Worm (Caenorhabditis elegans) whole organism, L4 larva: ENCODE data around the gene Y39G8B.7.

Source experiments
- F49E8.2 ChIP-seq: sonication (generic microtip); optimal IDR thresholded peaks from 2 replicates; lab custom pipeline; 2016; ENCODE audit warnings: missing compliant biosample characterization, mild to moderate bottlenecking, missing genetic modification characterization, borderline replicate concordance
- Y105C5A.15 ChIP-seq: fragments of 200-800 bp; sonication (Bioruptor generic); IDR thresholded peaks from 2 replicates; pipeline ENCODE4 v1.3.6; 2022; ENCODE audit warnings: missing genetic modification characterization, missing compliant biosample characterization
- ama-1 ChIP-seq: fragments of 150-350 bp; optimal IDR thresholded peaks from 2 replicates; lab custom pipeline; 2014; ENCODE audit warnings: inconsistent platforms, mixed read lengths
- arid-1 ChIP-seq: fragments of 200-800 bp; sonication (Bioruptor generic); conservative IDR thresholded peaks from 2 replicates; pipeline ENCODE4 v1.3.6; 2022; ENCODE audit warnings: missing genetic modification reagents, missing genetic modification characterization, missing compliant biosample characterization
- ceh-20 ChIP-seq: fragments of 200-800 bp; sonication (Bioruptor generic); IDR thresholded peaks from 2 replicates; pipeline ENCODE4 v1.3.6; 2022; ENCODE audit warnings: missing genetic modification reagents, missing genetic modification characterization, missing compliant biosample characterization
- ces-1 ChIP-seq: fragments of 150-350 bp; sonication (generic microtip); optimal IDR thresholded peaks from 4 replicates; lab custom pipeline; 2014; ENCODE audit warnings: missing biosample characterization, missing genetic modification reagents, missing genetic modification characterization
- cey-2 ChIP-seq: sonication (generic microtip); optimal IDR thresholded peaks from 3 replicates; lab custom pipeline; 2017; ENCODE audit warnings: missing genetic modification characterization, mild to moderate bottlenecking, missing compliant biosample characterization, antibody characterized with exemption, borderline replicate concordance; ENCODE audit not compliant: insufficient read depth
- daf-16 ChIP-seq, 3 experiments: sonication (generic microtip); optimal IDR thresholded peaks; 2 replicates each; lab custom pipeline; 2016 to 2017; ENCODE audit warnings: missing genetic modification characterization in 3 of 3, missing genetic modification reagents in 3 of 3, mild to moderate bottlenecking in 2 of 3, missing compliant biosample characterization in 2 of 3, missing biosample characterization in 1 of 3, moderate library complexity in 1 of 3
- dpl-1 ChIP-seq: fragments of 150-350 bp; optimal IDR thresholded peaks from 2 replicates; lab custom pipeline; 2014; ENCODE audit warnings: missing biosample characterization, missing genetic modification reagents, missing genetic modification characterization
- dve-1 ChIP-seq: sonication (generic microtip); optimal IDR thresholded peaks from 2 replicates; lab custom pipeline; 2017; ENCODE audit warnings: antibody characterized with exemption, mild to moderate bottlenecking, missing genetic modification characterization, missing compliant biosample characterization; ENCODE audit not compliant: insufficient read depth
- egl-27 ChIP-seq: sonication (generic microtip); optimal IDR thresholded peaks from 3 replicates; lab custom pipeline; 2017; ENCODE audit warnings: missing biosample characterization, missing genetic modification reagents, missing genetic modification characterization
- egl-43 ChIP-seq: fragments of 200-800 bp; sonication (Bioruptor generic); IDR thresholded peaks from 2 replicates; pipeline ENCODE4 v1.3.6; 2022; ENCODE audit warnings: missing genetic modification reagents, missing genetic modification characterization, missing compliant biosample characterization
- fkh-10 ChIP-seq: fragments of 150-350 bp; optimal IDR thresholded peaks from 2 replicates; lab custom pipeline; 2014; ENCODE audit warnings: missing biosample characterization, missing genetic modification reagents, missing genetic modification characterization
- fos-1 ChIP-seq: fragments of 150-350 bp; optimal IDR thresholded peaks from 2 replicates; lab custom pipeline; 2014; ENCODE audit warnings: missing biosample characterization, missing genetic modification characterization
- lim-7 ChIP-seq: fragments of 200-800 bp; sonication (Bioruptor generic); IDR thresholded peaks from 2 replicates; pipeline ENCODE4 v1.3.6; 2022; ENCODE audit warnings: missing genetic modification characterization, missing compliant biosample characterization
- lin-1 ChIP-seq: fragments of 200-800 bp; sonication (Bioruptor generic); IDR thresholded peaks from 2 replicates; pipeline ENCODE4 v1.3.6; 2022; ENCODE audit warnings: missing genetic modification reagents, missing genetic modification characterization, missing compliant biosample characterization
- lin-13 ChIP-seq: fragments of 150-350 bp; optimal IDR thresholded peaks from 2 replicates; lab custom pipeline; 2014; ENCODE audit warnings: missing biosample characterization, missing genetic modification reagents, missing genetic modification characterization
- lin-15B ChIP-seq: fragments of 150-350 bp; sonication (generic microtip); optimal IDR thresholded peaks from 3 replicates; lab custom pipeline; 2014; ENCODE audit warnings: missing biosample characterization, missing genetic modification characterization
- lsy-2 ChIP-seq, 2 experiments: fragments of 150-350 bp in 1 of 2; sonication (generic microtip) in 1 of 2; optimal IDR thresholded peaks; 2 replicates each; lab custom pipeline; 2014 to 2017; ENCODE audit warnings: missing biosample characterization in 2 of 2, missing genetic modification characterization in 2 of 2
- mdl-1 ChIP-seq, 2 experiments: fragments of 150-350 bp in 1 of 2; sonication (generic microtip) in 1 of 2; optimal IDR thresholded peaks; 2 replicates each; lab custom pipeline; 2014 to 2017; ENCODE audit warnings: missing biosample characterization in 2 of 2, missing genetic modification characterization in 2 of 2
- mep-1 ChIP-seq: fragments of 150-350 bp; sonication (generic microtip); optimal IDR thresholded peaks from 3 replicates; lab custom pipeline; 2014; ENCODE audit warnings: missing biosample characterization, missing genetic modification characterization
- mxl-2 ChIP-seq: fragments of 200-800 bp; sonication (Bioruptor generic); conservative IDR thresholded peaks from 2 replicates; pipeline ENCODE4 v1.3.6; 2022; ENCODE audit warnings: missing genetic modification reagents, missing genetic modification characterization, missing compliant biosample characterization
- nhr-10 ChIP-seq: fragments of 150-350 bp; optimal IDR thresholded peaks from 2 replicates; lab custom pipeline; 2014; ENCODE audit warnings: missing biosample characterization, missing genetic modification characterization
- nhr-11 ChIP-seq: fragments of 150-350 bp; optimal IDR thresholded peaks from 2 replicates; lab custom pipeline; 2014; ENCODE audit warnings: missing biosample characterization, missing genetic modification characterization
- nhr-25 ChIP-seq: sonication (generic microtip); optimal IDR thresholded peaks from 2 replicates; lab custom pipeline; 2017; ENCODE audit warnings: missing genetic modification characterization, mild to moderate bottlenecking, missing compliant biosample characterization, antibody characterized with exemption, moderate library complexity, borderline replicate concordance; ENCODE audit not compliant: insufficient read depth
- nhr-28 ChIP-seq: fragments of 150-350 bp; optimal IDR thresholded peaks from 2 replicates; lab custom pipeline; 2014; ENCODE audit warnings: missing biosample characterization, missing genetic modification characterization
- nhr-41 ChIP-seq: fragments of 200-800 bp; sonication (Bioruptor generic); IDR thresholded peaks from 2 replicates; pipeline ENCODE4 v1.3.6; 2022; ENCODE audit warnings: missing genetic modification reagents, missing genetic modification characterization, missing compliant biosample characterization
- nhr-48 ChIP-seq: sonication (generic microtip); optimal IDR thresholded peaks from 2 replicates; lab custom pipeline; 2016; ENCODE audit warnings: mild to moderate bottlenecking, missing genetic modification characterization, missing compliant biosample characterization
- nhr-76 ChIP-seq: fragments of 150-350 bp; optimal IDR thresholded peaks from 2 replicates; lab custom pipeline; 2014; ENCODE audit warnings: missing biosample characterization, missing genetic modification characterization
- nhr-77 ChIP-seq: fragments of 150-350 bp; optimal IDR thresholded peaks from 2 replicates; lab custom pipeline; 2014; ENCODE audit warnings: missing biosample characterization, missing genetic modification characterization
- php-3 ChIP-seq: fragments of 200-800 bp; sonication (Bioruptor generic); IDR thresholded peaks from 2 replicates; pipeline ENCODE4 v1.3.6; 2022; ENCODE audit warnings: missing genetic modification reagents, missing genetic modification characterization, missing compliant biosample characterization
- pqm-1 ChIP-seq: sonication (generic microtip); optimal IDR thresholded peaks from 2 replicates; lab custom pipeline; 2017; ENCODE audit warnings: missing biosample characterization, missing genetic modification characterization
- rbr-2 ChIP-seq: sonication (generic microtip); optimal IDR thresholded peaks from 2 replicates; lab custom pipeline; 2016; ENCODE audit warnings: missing genotype, missing genetic modification characterization, missing compliant biosample characterization
- set-16 ChIP-seq: fragments of 200-800 bp; sonication (Bioruptor generic); IDR thresholded peaks from 2 replicates; pipeline ENCODE4 v1.3.6; 2022; ENCODE audit warnings: missing genetic modification reagents, missing genetic modification characterization, missing compliant biosample characterization
- skn-1 ChIP-seq: fragments of 150-350 bp; optimal IDR thresholded peaks from 2 replicates; lab custom pipeline; 2014; ENCODE audit warnings: missing biosample characterization, missing genetic modification characterization
- snpc-1.2 ChIP-seq: fragments of 200-800 bp; sonication (Bioruptor generic); IDR thresholded peaks from 2 replicates; pipeline ENCODE4 v1.3.6; 2022; ENCODE audit warnings: missing genetic modification reagents, missing genetic modification characterization, missing compliant biosample characterization
- snpc-4 ChIP-seq: fragments of 150-350 bp; optimal IDR thresholded peaks from 2 replicates; lab custom pipeline; 2014; ENCODE audit warnings: missing biosample characterization, missing genetic modification characterization
- tag-97 ChIP-seq: fragments of 200-800 bp; sonication (Bioruptor generic); IDR thresholded peaks from 2 replicates; pipeline ENCODE4 v1.3.6; 2022; ENCODE audit warnings: missing genetic modification characterization, missing compliant biosample characterization
- unc-62 ChIP-seq, 3 experiments: fragments of 150-350 bp in 1 of 3; sonication (generic microtip); optimal IDR thresholded peaks in 2 of 3; peaks in 1 of 3; 1 replicate in 1 of 3; 2 replicates in 2 of 3; lab custom pipeline; 2014 to 2017; ENCODE audit warnings: missing biosample characterization in 3 of 3, missing genetic modification characterization in 3 of 3, missing genetic modification reagents in 3 of 3, missing genotype in 1 of 3
- vab-7 ChIP-seq: fragments of 200-800 bp; sonication (Bioruptor generic); IDR thresholded peaks from 2 replicates; pipeline ENCODE4 v1.3.6; 2022; ENCODE audit warnings: missing genetic modification reagents, missing genetic modification characterization, missing compliant biosample characterization
- zip-11 ChIP-seq: fragments of 200-800 bp; sonication (Bioruptor generic); IDR thresholded peaks from 2 replicates; pipeline ENCODE4 v1.3.6; 2022; ENCODE audit warnings: missing genetic modification characterization, missing compliant biosample characterization

Gene Y39G8B.7

DNA sequence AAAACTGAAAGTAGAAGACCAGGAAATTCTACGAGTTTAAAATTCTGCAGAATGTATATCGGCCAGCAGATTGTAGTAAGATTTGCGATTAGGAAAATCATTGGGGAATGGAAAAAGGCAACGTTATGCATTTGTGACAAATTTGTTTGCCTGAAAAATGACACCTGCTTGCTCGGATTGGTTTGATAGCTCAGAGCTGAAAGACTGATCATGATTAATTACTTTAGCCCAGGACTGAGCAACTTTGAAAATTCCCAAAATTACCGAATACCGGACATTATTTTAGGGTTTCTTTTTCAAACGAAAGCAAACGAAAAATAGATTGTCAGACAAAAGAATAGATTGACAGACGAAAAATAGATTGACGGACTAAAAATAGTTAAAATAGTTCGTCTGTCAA lies 10.3 kb downstream of the Y39G8B.7 start, which contains the start of gene sre-47:
Gene sre-47, minus strand, starts transcription at position 101 of the 400 bp plus-strand sequence.
- TF ChIP-seq pqm-1 (tag; lab: Kevin White, UChicago) (no peak), daf-16 (GFP tag; optimal IDR thresholded peaks at IDR 0.05; lab: Kevin White, UChicago) (no peak), daf-16 (tag; optimal IDR thresholded peaks at IDR 0.05; lab: Kevin White, UChicago) (no peak), unc-62 (GFP tag; optimal IDR thresholded peaks at IDR 0.05 in 1 of 2; lab: Kevin White, UChicago) (peak in 1 of 2 experiments; percentile 30), unc-62 (tag; optimal IDR thresholded peaks at IDR 0.05; lab: Kevin White, UChicago) (no peak), nhr-10 (no peak), nhr-76 (no peak), nhr-77 (tag; lab: Kevin White, UChicago) (no peak), fos-1 (no peak), Y105C5A.15 (GFP tag; lab: Robert Waterston, UW) (no peak)

DNA sequence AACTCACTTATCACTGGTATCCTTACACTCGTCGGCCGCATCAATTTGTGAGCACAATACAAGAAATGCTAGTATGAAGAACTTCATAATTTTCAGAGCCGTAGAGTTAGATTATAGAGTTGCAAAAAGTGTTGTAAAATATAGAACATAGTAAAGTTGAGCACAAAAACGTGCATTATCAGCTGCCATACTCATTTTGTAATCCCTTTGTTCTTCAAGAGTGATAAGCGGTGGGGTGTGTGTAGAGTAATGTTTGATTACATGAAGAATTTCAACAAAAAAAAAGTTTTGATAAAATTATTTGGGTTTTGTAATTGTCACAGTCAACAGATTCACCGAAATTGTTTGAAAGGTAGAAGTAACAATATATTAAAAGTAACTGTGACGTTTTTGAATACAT lies 11.9 kb downstream of the Y39G8B.7 start, which contains the start of the genes Y39G8B.13 and Y39G8B.10:
Gene Y39G8B.13, minus strand, starts transcription at position 125 of the 400 bp plus-strand sequence.
Gene Y39G8B.10, minus strand, starts transcription at position 193 of the 400 bp plus-strand sequence.
- TF ChIP-seq pqm-1 (tag; lab: Kevin White, UChicago) (peak; percentile 87), dve-1 (tag; lab: Kevin White, UChicago) (no peak), rbr-2 (tag; lab: Kevin White, UChicago) (no peak), mdl-1 (tag; optimal IDR thresholded peaks at IDR 0.05; lab: Kevin White, UChicago) (no peak), nhr-10 (no peak), php-3 (GFP tag; lab: Robert Waterston, UW) (no peak), snpc-4 (no peak), skn-1 (tag; lab: Kevin White, UChicago) (no peak), egl-27 (no peak), nhr-41 (GFP tag; lab: Robert Waterston, UW) (no peak), mep-1 (no peak), fkh-10 (GFP tag; lab: Kevin White, UChicago) (no peak), ceh-20 (GFP tag; lab: Robert Waterston, UW) (no peak), dpl-1 (no peak), nhr-48 (tag; lab: Kevin White, UChicago) (no peak), nhr-28 (tag; lab: Kevin White, UChicago) (peak; percentile 26), lsy-2 (tag; optimal IDR thresholded peaks at IDR 0.05; lab: Kevin White, UChicago) (no peak), lin-13 (GFP tag; lab: Kevin White, UChicago) (no peak)
- TF ChIP-seq, all 104 proteins: peak for 2

DNA sequence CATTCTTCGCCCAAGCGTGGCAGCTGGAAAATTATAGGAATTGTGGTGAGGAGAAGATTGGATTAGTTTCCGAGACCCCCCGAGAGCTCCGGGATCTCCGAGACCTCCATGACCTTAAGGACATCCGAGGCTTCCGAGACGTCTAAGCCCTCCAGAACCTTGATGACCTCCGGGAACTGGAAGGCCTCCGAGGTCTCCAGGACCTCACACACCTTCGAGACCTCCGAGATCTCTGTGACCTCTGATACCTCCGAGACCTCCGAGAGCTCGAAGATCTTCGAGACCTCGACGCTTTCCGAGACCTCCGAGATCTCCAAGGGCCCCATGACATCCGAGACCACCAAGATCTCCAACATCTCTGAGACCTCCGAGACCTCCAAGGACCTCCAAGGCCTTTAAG lies 12.6 kb downstream of the Y39G8B.7 start:
- TF ChIP-seq set-16 (GFP tag; lab: Robert Waterston, UW) (peak; percentile 92), lin-1 (GFP tag; lab: Robert Waterston, UW) (no peak), lim-7 (0 out of 2 replicates have a peak, but pooled peaks have one; percentile 60)

DNA sequence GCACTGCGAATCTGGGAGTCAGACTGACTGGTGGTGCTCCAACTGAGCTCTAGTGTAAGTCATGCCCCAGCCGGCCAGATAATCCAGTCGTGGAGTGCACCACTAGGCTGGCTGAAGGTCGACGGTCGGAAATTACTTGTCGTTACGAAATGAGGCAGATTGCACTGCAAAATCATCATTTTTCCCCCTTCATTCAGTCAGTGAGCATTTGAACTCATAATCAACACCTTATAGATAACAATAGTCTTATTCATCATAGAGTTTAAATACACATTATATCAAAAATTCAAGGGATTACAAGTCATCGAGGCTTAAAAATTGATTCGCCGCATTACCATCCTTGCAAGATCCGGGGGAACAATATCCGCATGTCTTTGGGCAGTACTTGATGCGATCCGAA lies 13.0 kb downstream of the Y39G8B.7 start:
- no peak for TF ChIP-seq mxl-2 (GFP tag; lab: Robert Waterston, UW)
- TF ChIP-seq nhr-77 (tag; lab: Kevin White, UChicago) = no peak
- peak; percentile 19 for TF ChIP-seq pqm-1 (tag; lab: Kevin White, UChicago)
- no peak for TF ChIP-seq daf-16 (GFP tag; optimal IDR thresholded peaks at IDR 0.05; lab: Kevin White, UChicago)
- TF ChIP-seq daf-16 (tag; optimal IDR thresholded peaks at IDR 0.05; lab: Kevin White, UChicago) = peak; percentile 9
- TF ChIP-seq zip-11 = no peak
- TF ChIP-seq lin-1 (GFP tag; lab: Robert Waterston, UW) = no peak

DNA sequence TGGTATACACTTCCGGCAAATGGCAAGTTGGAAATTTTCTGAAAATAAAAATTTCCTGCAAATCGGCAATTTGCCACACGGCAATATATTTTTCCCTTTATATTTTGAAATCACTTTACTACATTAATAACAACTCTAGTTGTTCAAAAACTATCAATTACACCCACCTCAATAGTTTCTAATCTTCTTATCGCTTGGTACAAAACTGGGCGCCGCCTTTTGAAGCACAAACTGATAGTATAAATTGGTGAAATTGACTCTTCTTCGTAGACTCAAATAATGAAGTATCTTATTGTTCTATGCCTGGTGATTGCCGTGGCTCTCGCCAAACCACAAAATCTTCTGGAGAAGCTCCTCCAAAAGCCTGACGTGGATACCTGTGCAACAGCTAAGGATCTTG lies 13.7 kb downstream of the Y39G8B.7 start, which contains the start of gene Y39G8B.9:
Gene Y39G8B.9, plus strand, starts transcription at position 269 of the 400 bp plus-strand sequence.
- no peak for TF ChIP-seq egl-43 (GFP tag; lab: Robert Waterston, UW)
- TF ChIP-seq F49E8.2 = no peak
- no peak for TF ChIP-seq ces-1 (GFP tag; lab: Kevin White, UChicago)
- TF ChIP-seq Y105C5A.15 (GFP tag; lab: Robert Waterston, UW) = no peak
- TF ChIP-seq nhr-11 (tag; lab: Kevin White, UChicago) = no peak
- TF ChIP-seq nhr-25 (tag; lab: Kevin White, UChicago) = no peak
- TF ChIP-seq nhr-28 (tag; lab: Kevin White, UChicago) = peak; percentile 48
- TF ChIP-seq vab-7 (GFP tag; lab: Robert Waterston, UW) = no peak
- no peak for TF ChIP-seq arid-1
- no peak for TF ChIP-seq nhr-10
- no peak for TF ChIP-seq cey-2 (tag; lab: Kevin White, UChicago)
- no peak for TF ChIP-seq ama-1 (lab: Kevin White, UChicago)
- no peak for TF ChIP-seq daf-16 (GFP tag; optimal IDR thresholded peaks at IDR 0.05; lab: Kevin White, UChicago)
- TF ChIP-seq daf-16 (tag; optimal IDR thresholded peaks at IDR 0.05; lab: Kevin White, UChicago) = peak; percentile 7
- TF ChIP-seq pqm-1 (tag; lab: Kevin White, UChicago) = peak; percentile 68
- TF ChIP-seq snpc-1.2 (GFP tag; lab: Robert Waterston, UW) = no peak
- no peak for TF ChIP-seq egl-27
- TF ChIP-seq dve-1 (tag; lab: Kevin White, UChicago) = no peak
- no peak for TF ChIP-seq lin-15B (tag; lab: Kevin White, UChicago)
- no peak for TF ChIP-seq tag-97 (GFP tag; lab: Robert Waterston, UW)
- TF ChIP-seq snpc-4 = no peak
